Worm (Caenorhabditis elegans) whole organism, L3 larva: ENCODE results near the gene lst-4.

Source experiments
- pha-4 ChIP-seq: fragments of 150-350 bp; optimal IDR thresholded peaks from 2 replicates; lab custom pipeline; 2014; ENCODE audit warnings: missing biosample characterization, missing genetic modification reagents, missing genetic modification characterization
- tbx-2 ChIP-seq: sonication (generic microtip); optimal IDR thresholded peaks from 2 replicates; lab custom pipeline; 2016; ENCODE audit warnings: mild to moderate bottlenecking, missing genetic modification characterization, missing compliant biosample characterization

ce11 chrIV:14066403-14066802 lies 3.3 kb downstream of the lst-4 start:
- TF ChIP-seq pha-4 (tag; lab: Kevin White, UChicago) (no peak), tbx-2 (tag; lab: Kevin White, UChicago) (no peak)
